Worm (Caenorhabditis elegans) whole organism, L3 larva: ENCODE data around the gene zzz-1.

Source experiments
- elt-2 ChIP-seq: sonication (generic microtip); optimal IDR thresholded peaks from 2 replicates; lab custom pipeline; 2016; ENCODE audit warnings: missing genetic modification reagents, mild to moderate bottlenecking, missing genetic modification characterization, missing compliant biosample characterization
- elt-3 ChIP-seq, 3 experiments: fragments of 150-350 bp in 1 of 3; sonication (generic microtip) in 2 of 3; optimal IDR thresholded peaks; 2 replicates in 2 of 3; 4 replicates in 1 of 3; lab custom pipeline; 2014 to 2017; ENCODE audit warnings: missing biosample characterization in 3 of 3, missing genetic modification characterization in 3 of 3
- mdl-1 ChIP-seq: fragments of 150-350 bp; optimal IDR thresholded peaks from 2 replicates; lab custom pipeline; 2014; ENCODE audit warnings: missing biosample characterization, missing genetic modification characterization
- nhr-11 ChIP-seq: fragments of 150-350 bp; optimal IDR thresholded peaks from 2 replicates; lab custom pipeline; 2014; ENCODE audit warnings: missing biosample characterization, missing genetic modification characterization
- nhr-12 ChIP-seq: fragments of 150-350 bp; optimal IDR thresholded peaks from 2 replicates; lab custom pipeline; 2014; ENCODE audit warnings: missing biosample characterization, missing genetic modification characterization
- nhr-23 ChIP-seq: fragments of 150-350 bp; optimal IDR thresholded peaks from 2 replicates; lab custom pipeline; 2014; ENCODE audit warnings: missing biosample characterization, missing genetic modification reagents, missing genetic modification characterization
- unc-39 ChIP-seq: sonication (generic microtip); optimal IDR thresholded peaks from 4 replicates; lab custom pipeline; 2017; ENCODE audit warnings: missing biosample characterization, missing genetic modification characterization

ce11 chrV:10874938-10875599, 33.9 kb downstream of the zzz-1 start:
- no peak for TF ChIP-seq nhr-11 (tag; lab: Kevin White, UChicago)
- TF ChIP-seq nhr-23 (tag; lab: Kevin White, UChicago) = no peak
- TF ChIP-seq mdl-1 (tag; lab: Kevin White, UChicago) = no peak
- no peak for TF ChIP-seq unc-39 (tag; lab: Kevin White, UChicago)
- TF ChIP-seq elt-3 (tag; optimal IDR thresholded peaks at IDR 0.05; lab: Kevin White, UChicago) = no peak
- TF ChIP-seq nhr-12 (tag; lab: Kevin White, UChicago) = no peak
- TF ChIP-seq elt-2 (tag; lab: Kevin White, UChicago) = no peak
